Worm (Caenorhabditis elegans): Measurements from ENCODE around the gene F43C11.1.

Gene F43C11.1

ce11 chrII:2366623-2367365, 9.9 kb downstream of the F43C11.1 start, which contains the start of the genes F43C11.12 and F16G10.5:
F43C11.12 (minus strand) TSS chrII:2366723.
F16G10.5 (plus strand) TSS chrII:2367315.
- TF ChIP-seq lsy-12 (tag; optimal IDR thresholded peaks at IDR 0.05), result no peak
- TF ChIP-seq nhr-67 (tag; optimal IDR thresholded peaks at IDR 0.05), result no peak
- TF ChIP-seq unc-39 (tag; optimal IDR thresholded peaks at IDR 0.05), result no peak

- TF ChIP-seq fos-1 (tag; optimal IDR thresholded peaks at IDR 0.05) (no peak), egl-5 (tag; optimal IDR thresholded peaks at IDR 0.05) (no peak), daf-12 (tag; optimal IDR thresholded peaks at IDR 0.05) (no peak), ceh-9 (tag; optimal IDR thresholded peaks at IDR 0.05) (no peak), nhr-28 (tag; optimal IDR thresholded peaks at IDR 0.05) (no peak), fkh-10 (GFP tag; optimal IDR thresholded peaks at IDR 0.05) (no peak), skn-1 (tag; optimal IDR thresholded peaks at IDR 0.05) (no peak), nhr-77 (tag; optimal IDR thresholded peaks at IDR 0.05) (no peak), nhr-237 (tag; optimal IDR thresholded peaks at IDR 0.05) (no peak), lin-15B (tag; optimal IDR thresholded peaks at IDR 0.05) (no peak), sea-2 (GFP tag; optimal IDR thresholded peaks at IDR 0.05) (no peak)
Observed at ce11 chrII:2368956-2369355, 12.1 kb downstream of the F43C11.1 start, which contains the start of gene hpo-25. hpo-25 (plus strand) TSS chrII:2369256.

- no peak for TF ChIP-seq fkh-2 (tag; optimal IDR thresholded peaks at IDR 0.05)
- no peak for TF ChIP-seq mml-1 (tag; optimal IDR thresholded peaks at IDR 0.05)
- no peak for TF ChIP-seq jun-1 (tag; optimal IDR thresholded peaks at IDR 0.05)
- TF ChIP-seq daf-12 (tag; optimal IDR thresholded peaks at IDR 0.05), result no peak
- TF ChIP-seq nhr-43 (tag; optimal IDR thresholded peaks at IDR 0.05; ENCODE audit: poor library complexity, severe bottlenecking), result no peak
- TF ChIP-seq ceh-82 (tag; optimal IDR thresholded peaks at IDR 0.05), result no peak
- no peak for TF ChIP-seq nhr-12 (tag; optimal IDR thresholded peaks at IDR 0.05)
- TF ChIP-seq egl-5 (tag; optimal IDR thresholded peaks at IDR 0.05), result no peak
- TF ChIP-seq elt-3 (tag; optimal IDR thresholded peaks at IDR 0.05), result no peak
- no peak for TF ChIP-seq fkh-10 (GFP tag; optimal IDR thresholded peaks at IDR 0.05)
- TF ChIP-seq elt-2 (tag; optimal IDR thresholded peaks at IDR 0.05), result no peak
- TF ChIP-seq mdl-1 (tag; optimal IDR thresholded peaks at IDR 0.05), result no peak
- no peak for TF ChIP-seq zag-1 (tag; optimal IDR thresholded peaks at IDR 0.05)
- TF ChIP-seq pqm-1 (tag; optimal IDR thresholded peaks at IDR 0.05), result no peak
- TF ChIP-seq skn-1 (tag; optimal IDR thresholded peaks at IDR 0.05), result no peak
- no peak for TF ChIP-seq unc-39 (tag; optimal IDR thresholded peaks at IDR 0.05)
- no peak for TF ChIP-seq nhr-28 (tag; optimal IDR thresholded peaks at IDR 0.05)
- TF ChIP-seq nhr-67 (tag; optimal IDR thresholded peaks at IDR 0.05), result no peak
Observed at ce11 chrII:2372090-2372489, 15.2 kb downstream of the F43C11.1 start, which contains the start of gene F16G10.3. F16G10.3 (plus strand) TSS chrII:2372390.

- TF ChIP-seq ceh-16 (tag; optimal IDR thresholded peaks at IDR 0.05), result no peak
- TF ChIP-seq ztf-11 (tag; optimal IDR thresholded peaks at IDR 0.05), result no peak
- TF ChIP-seq aly-2 (tag; optimal IDR thresholded peaks at IDR 0.05), result no peak
- no peak for TF ChIP-seq egl-5 (tag; optimal IDR thresholded peaks at IDR 0.05)
- no peak for TF ChIP-seq nhr-23 (tag; optimal IDR thresholded peaks at IDR 0.05)
- TF ChIP-seq mdl-1 (tag; optimal IDR thresholded peaks at IDR 0.05), result no peak
Observed at ce11 chrII:2374973-2375372, 18.1 kb downstream of the F43C11.1 start, which contains the start of gene F16G10.2. F16G10.2 (plus strand) TSS chrII:2375273.

ce11 chrII:2377751-2378150, 20.9 kb downstream of the F43C11.1 start, which contains the start of gene F16G10.6:
F16G10.6 (minus strand) TSS chrII:2377851.
- TF ChIP-seq snpc-4 (tag; optimal IDR thresholded peaks at IDR 0.05) (no peak), zag-1 (tag; optimal IDR thresholded peaks at IDR 0.05) (no peak), nhr-77 (tag; optimal IDR thresholded peaks at IDR 0.05) (no peak), eor-1 (tag; optimal IDR thresholded peaks at IDR 0.05) (no peak), mml-1 (tag; optimal IDR thresholded peaks at IDR 0.05) (no peak), R02D3.7 (tag; optimal IDR thresholded peaks at IDR 0.05) (no peak), ama-1 (optimal IDR thresholded peaks at IDR 0.05) (no peak), pha-4 (tag; optimal IDR thresholded peaks at IDR 0.05) (no peak), nhr-25 (tag; optimal IDR thresholded peaks at IDR 0.05) (no peak), egl-5 (tag; optimal IDR thresholded peaks at IDR 0.05) (no peak), egl-27 (tag; optimal IDR thresholded peaks at IDR 0.05) (no peak), aly-2 (tag; optimal IDR thresholded peaks at IDR 0.05) (no peak), unc-62 (GFP tag; optimal IDR thresholded peaks at IDR 0.05) (no peak), tbx-2 (tag; optimal IDR thresholded peaks at IDR 0.05) (no peak), skn-1 (tag; optimal IDR thresholded peaks at IDR 0.05) (no peak), nhr-76 (tag; optimal IDR thresholded peaks at IDR 0.05) (no peak), unc-39 (tag; optimal IDR thresholded peaks at IDR 0.05) (no peak), elt-2 (tag; optimal IDR thresholded peaks at IDR 0.05) (no peak), ceh-9 (tag; optimal IDR thresholded peaks at IDR 0.05) (no peak)

All from whole organism, L3 larva.